Worm (Caenorhabditis elegans) whole organism, L1 larva: Measurements from ENCODE around the gene T11F9.21.

Experiments used
- C04F5.9 ChIP-seq: sonication (generic microtip); optimal IDR thresholded peaks from 2 replicates; lab custom pipeline; 2016; ENCODE audit warnings: missing genetic modification characterization, missing compliant biosample characterization
- F16B12.6 ChIP-seq: fragments of 150-350 bp; optimal IDR thresholded peaks from 2 replicates; lab custom pipeline; 2014; ENCODE audit warnings: missing biosample characterization, missing genetic modification characterization
- Y116A8C.19 ChIP-seq: sonication (generic microtip); optimal IDR thresholded peaks from 2 replicates; lab custom pipeline; 2016; ENCODE audit warnings: missing compliant biosample characterization, missing genetic modification characterization, borderline replicate concordance
- aly-2 ChIP-seq: fragments of 150-350 bp; optimal IDR thresholded peaks from 2 replicates; lab custom pipeline; 2014; ENCODE audit warnings: missing biosample characterization, missing genetic modification characterization
- blmp-1 ChIP-seq: fragments of 150-350 bp; optimal IDR thresholded peaks from 2 replicates; lab custom pipeline; 2014; ENCODE audit warnings: missing biosample characterization, missing genetic modification characterization
- ceh-88 ChIP-seq: fragments of 200-800 bp; sonication (Bioruptor generic); IDR thresholded peaks from 2 replicates; pipeline ENCODE4 v1.3.6; 2022; ENCODE audit warnings: missing genetic modification characterization, missing compliant biosample characterization
- ceh-90 ChIP-seq: sonication (generic microtip); optimal IDR thresholded peaks from 2 replicates; lab custom pipeline; 2016; ENCODE audit warnings: missing genetic modification characterization, missing compliant biosample characterization
- ces-1 ChIP-seq: fragments of 150-350 bp; optimal IDR thresholded peaks from 2 replicates; lab custom pipeline; 2014; ENCODE audit warnings: missing biosample characterization, missing genetic modification reagents, missing genetic modification characterization
- efl-1 ChIP-seq, 4 experiments: fragments of 150-350 bp; optimal IDR thresholded peaks in 3 of 4; peaks in 1 of 4; 1 replicate in 1 of 4; 2 replicates in 3 of 4; lab custom pipeline; 2014; ENCODE audit warnings: missing biosample characterization in 2 of 4, missing genetic modification characterization in 2 of 4, missing genetic modification reagents in 2 of 4
- efl-3 ChIP-seq: fragments of 200-800 bp; sonication (Bioruptor generic); optimal IDR thresholded peaks from 2 replicates; lab custom pipeline; 2018; ENCODE audit warnings: mild to moderate bottlenecking, missing genetic modification characterization, missing compliant biosample characterization
- elt-2 ChIP-seq: sonication (generic microtip); optimal IDR thresholded peaks from 2 replicates; lab custom pipeline; 2016; ENCODE audit warnings: missing genetic modification characterization, mild to moderate bottlenecking, inconsistent platforms, missing compliant biosample characterization, missing genetic modification reagents
- fkh-10 ChIP-seq: sonication (generic microtip); optimal IDR thresholded peaks from 2 replicates; lab custom pipeline; 2017; ENCODE audit warnings: missing biosample characterization, missing genetic modification reagents, missing genetic modification characterization
- fkh-8 ChIP-seq: sonication (generic microtip); optimal IDR thresholded peaks from 2 replicates; lab custom pipeline; 2016; ENCODE audit warnings: mild to moderate bottlenecking, missing genetic modification characterization, missing compliant biosample characterization
- hlh-4 ChIP-seq: sonication (generic microtip); optimal IDR thresholded peaks from 2 replicates; lab custom pipeline; 2016; ENCODE audit warnings: mild to moderate bottlenecking, missing genetic modification characterization, missing compliant biosample characterization
- irx-1 ChIP-seq: sonication (generic microtip); optimal IDR thresholded peaks from 2 replicates; lab custom pipeline; 2016; ENCODE audit warnings: missing genetic modification characterization, missing compliant biosample characterization
- isw-1 ChIP-seq: fragments of 200-800 bp; sonication (Bioruptor generic); IDR thresholded peaks from 2 replicates; pipeline ENCODE4 v1.3.6; 2022; ENCODE audit warnings: missing genetic modification characterization, missing compliant biosample characterization
- jun-1 ChIP-seq: fragments of 150-350 bp; optimal IDR thresholded peaks from 2 replicates; lab custom pipeline; 2014; ENCODE audit warnings: missing biosample characterization, missing genetic modification reagents, missing genetic modification characterization
- lin-13 ChIP-seq: fragments of 150-350 bp; optimal IDR thresholded peaks from 2 replicates; lab custom pipeline; 2014; ENCODE audit warnings: missing biosample characterization, missing genetic modification reagents, missing genetic modification characterization
- lin-14 ChIP-seq: fragments of 200-800 bp; sonication (Bioruptor generic); optimal IDR thresholded peaks from 2 replicates; lab custom pipeline; 2018; ENCODE audit warnings: mild to moderate bottlenecking, missing genetic modification characterization, moderate library complexity, missing compliant biosample characterization
- lin-15B ChIP-seq: fragments of 150-350 bp; sonication (generic microtip); optimal IDR thresholded peaks from 3 replicates; lab custom pipeline; 2014; ENCODE audit warnings: missing biosample characterization, missing genetic modification characterization
- lin-35 ChIP-seq, 2 experiments: fragments of 150-350 bp; optimal IDR thresholded peaks; 2 replicates each; lab custom pipeline; 2014; ENCODE audit warnings: missing biosample characterization in 2 of 2, missing genetic modification characterization in 2 of 2, missing genetic modification reagents in 2 of 2
- lin-39 ChIP-seq: fragments of 150-350 bp; optimal IDR thresholded peaks from 2 replicates; lab custom pipeline; 2014; ENCODE audit warnings: missing biosample characterization, missing genetic modification reagents, missing genetic modification characterization
- lir-3 ChIP-seq: sonication (generic microtip); optimal IDR thresholded peaks from 2 replicates; lab custom pipeline; 2016; ENCODE audit warnings: mild to moderate bottlenecking, missing genetic modification characterization, moderate library complexity, missing compliant biosample characterization; ENCODE audit not compliant: poor library complexity
- lsy-2 ChIP-seq, 2 experiments: fragments of 150-350 bp; optimal IDR thresholded peaks; 2 replicates each; lab custom pipeline; 2014; ENCODE audit warnings: missing biosample characterization in 2 of 2, missing genetic modification characterization in 2 of 2
- mef-2 ChIP-seq: fragments of 150-350 bp; optimal IDR thresholded peaks from 2 replicates; lab custom pipeline; 2014; ENCODE audit warnings: missing biosample characterization, missing genetic modification characterization
- nhr-11 ChIP-seq: fragments of 150-350 bp; optimal IDR thresholded peaks from 2 replicates; lab custom pipeline; 2014; ENCODE audit warnings: missing biosample characterization, missing genetic modification characterization
- nhr-19 ChIP-seq: fragments of 200-800 bp; sonication (Bioruptor generic); conservative IDR thresholded peaks from 2 replicates; pipeline ENCODE4 v1.3.6; 2022; ENCODE audit warnings: missing genetic modification characterization, missing compliant biosample characterization
- nhr-20 ChIP-seq: sonication (generic microtip); optimal IDR thresholded peaks from 2 replicates; lab custom pipeline; 2016; ENCODE audit warnings: mild to moderate bottlenecking, missing genetic modification characterization, missing compliant biosample characterization
- nhr-71 ChIP-seq: sonication (generic microtip); optimal IDR thresholded peaks from 2 replicates; lab custom pipeline; 2016; ENCODE audit warnings: mild to moderate bottlenecking, missing genetic modification characterization, moderate library complexity, missing compliant biosample characterization
- nhr-77 ChIP-seq: fragments of 150-350 bp; optimal IDR thresholded peaks from 2 replicates; lab custom pipeline; 2014; ENCODE audit warnings: missing biosample characterization, missing genetic modification characterization
- nhr-85 ChIP-seq: sonication (generic microtip); peaks from one replicate; lab custom pipeline; 2016; ENCODE audit warnings: missing genetic modification characterization, inconsistent platforms, missing compliant biosample characterization
- nhr-90 ChIP-seq: sonication (generic microtip); optimal IDR thresholded peaks from 2 replicates; lab custom pipeline; 2016; ENCODE audit warnings: mild to moderate bottlenecking, missing genetic modification characterization, missing compliant biosample characterization; ENCODE audit not compliant: poor library complexity
- pag-3 ChIP-seq: sonication (generic microtip); optimal IDR thresholded peaks from 2 replicates; lab custom pipeline; 2017; ENCODE audit warnings: missing genetic modification characterization, mild to moderate bottlenecking, missing compliant biosample characterization, antibody characterized with exemption, borderline replicate concordance; ENCODE audit not compliant: insufficient read depth
- pqm-1 ChIP-seq: sonication (generic microtip); optimal IDR thresholded peaks from 3 replicates; lab custom pipeline; 2017; ENCODE audit warnings: missing biosample characterization, missing genetic modification characterization
- rnt-1 ChIP-seq: sonication (generic microtip); optimal IDR thresholded peaks from 2 replicates; lab custom pipeline; 2016; ENCODE audit warnings: mild to moderate bottlenecking, missing genetic modification characterization, moderate library complexity, missing compliant biosample characterization
- snpc-4 ChIP-seq: fragments of 150-350 bp; optimal IDR thresholded peaks from 2 replicates; lab custom pipeline; 2014; ENCODE audit warnings: missing biosample characterization, missing genetic modification characterization
- snu-23 ChIP-seq: sonication (generic microtip); optimal IDR thresholded peaks from 2 replicates; lab custom pipeline; 2016; ENCODE audit warnings: missing genetic modification characterization, missing compliant biosample characterization
- sptf-1 ChIP-seq: fragments of 150-350 bp; optimal IDR thresholded peaks from 2 replicates; lab custom pipeline; 2014; ENCODE audit warnings: missing biosample characterization, missing genetic modification characterization
- swsn-7 ChIP-seq: sonication (generic microtip); optimal IDR thresholded peaks from 2 replicates; lab custom pipeline; 2016; ENCODE audit warnings: missing genetic modification characterization, missing compliant biosample characterization
- tbx-2 ChIP-seq: sonication (generic microtip); optimal IDR thresholded peaks from 2 replicates; lab custom pipeline; 2016; ENCODE audit warnings: missing genetic modification characterization, missing compliant biosample characterization
- unc-130 ChIP-seq: fragments of 150-350 bp; optimal IDR thresholded peaks from 2 replicates; lab custom pipeline; 2017; ENCODE audit warnings: missing biosample characterization, missing genetic modification characterization, inconsistent platforms
- unc-30 ChIP-seq: sonication (generic microtip); optimal IDR thresholded peaks from 2 replicates; lab custom pipeline; 2017; ENCODE audit warnings: missing biosample characterization, missing genetic modification characterization
- zag-1 ChIP-seq: fragments of 150-350 bp; optimal IDR thresholded peaks from 2 replicates; lab custom pipeline; 2014; ENCODE audit warnings: missing biosample characterization, missing genetic modification characterization
- ztf-4 ChIP-seq: fragments of 150-350 bp; optimal IDR thresholded peaks from 2 replicates; lab custom pipeline; 2014; ENCODE audit warnings: missing biosample characterization, missing genetic modification characterization

Gene T11F9.21

DNA sequence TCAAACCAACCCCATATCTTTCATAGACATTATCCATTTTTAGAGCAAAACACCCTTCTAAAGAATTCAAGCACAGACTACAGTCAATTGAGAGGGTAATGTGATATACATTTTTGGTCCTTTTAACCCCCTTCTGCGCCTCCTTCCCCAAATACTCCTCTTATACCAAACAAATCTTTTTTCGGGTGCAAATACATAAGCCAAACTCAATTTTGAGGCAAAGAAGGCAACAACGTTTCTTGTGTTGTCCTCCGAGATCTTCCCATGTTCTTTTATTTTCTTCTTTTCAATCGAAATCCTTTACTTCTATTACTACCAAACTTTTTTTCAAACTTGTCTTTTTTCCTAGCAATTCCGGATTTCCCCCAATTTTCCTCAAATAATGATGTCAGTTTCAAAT is 37.6 kb upstream of the T11F9.21 start:
- TF ChIP-seq sptf-1 (no peak), irx-1 (tag; lab: Kevin White, UChicago) (no peak), elt-2 (tag; lab: Kevin White, UChicago) (no peak), efl-3 (GFP tag; lab: Kevin White, UChicago) (no peak), lin-39 (no peak), lin-14 (GFP tag; lab: Kevin White, UChicago) (peak; percentile 44)

DNA sequence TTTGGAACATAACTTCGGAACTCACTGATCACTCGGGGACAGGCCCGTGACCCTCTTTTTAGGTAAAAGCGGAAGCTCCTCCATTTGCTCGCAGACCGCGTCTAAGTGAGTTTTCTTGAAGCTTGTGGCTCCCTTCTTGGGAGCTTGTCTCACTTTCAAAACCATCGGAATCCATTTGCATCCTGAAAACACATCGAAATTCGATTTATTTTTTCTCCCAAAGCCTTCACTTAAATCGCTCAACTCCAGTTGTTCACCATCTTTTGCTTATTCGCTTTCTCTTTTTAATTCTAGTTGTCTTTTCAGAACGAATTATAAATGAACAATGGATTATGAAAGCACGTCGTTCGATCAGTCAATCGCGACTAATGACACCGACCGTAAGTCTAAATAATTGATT is 33.3 kb upstream of the T11F9.21 start, which contains the start of gene T11F9.1:
Gene T11F9.1, plus strand, starts transcription at position 301 of the 400 bp plus-strand sequence.
- TF ChIP-seq lin-14 (GFP tag; lab: Kevin White, UChicago) (peak; percentile 51), swsn-7 (tag; lab: Kevin White, UChicago) (no peak)
- TF ChIP-seq, all 84 proteins: peak for 1

DNA sequence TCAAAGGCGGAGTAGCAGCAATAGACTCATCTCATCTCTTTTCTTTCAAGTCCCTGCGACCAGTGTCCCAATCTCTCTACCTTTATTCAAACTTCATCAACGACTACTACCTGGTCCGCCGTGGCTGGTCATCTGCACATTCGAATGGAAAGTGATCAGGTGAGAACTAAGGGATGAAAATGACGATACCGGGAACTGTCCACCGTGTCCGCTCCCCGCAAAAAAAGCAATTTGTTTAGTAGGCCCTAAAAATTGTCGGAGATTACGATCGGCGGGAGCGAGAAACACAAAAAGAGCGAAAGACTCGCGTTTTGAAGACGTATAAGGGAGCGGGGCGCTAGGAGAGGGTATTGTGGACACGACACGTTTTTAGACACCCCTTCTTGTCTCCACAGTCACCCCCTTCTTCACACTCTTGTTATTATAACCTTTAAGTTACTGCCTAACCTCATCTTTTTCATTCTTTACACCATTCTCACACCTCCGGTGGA is 29.5 kb upstream of the T11F9.21 start, which contains the start of gene zipt-16:
Gene zipt-16, plus strand, starts transcription at position 51 of the 491 bp plus-strand sequence.
- TF ChIP-seq nhr-71 (tag; lab: Kevin White, UChicago) (no peak), F16B12.6 (no peak), rnt-1 (no peak), C04F5.9 (tag; lab: Kevin White, UChicago) (no peak), lin-14 (GFP tag; lab: Kevin White, UChicago) (peak; percentile 19), blmp-1 (tag; lab: Kevin White, UChicago) (peak; percentile 12), lin-35 (GFP tag; optimal IDR thresholded peaks at IDR 0.05; lab: Kevin White, UChicago) (no peak), tbx-2 (tag; lab: Kevin White, UChicago) (no peak), nhr-20 (tag; lab: Kevin White, UChicago) (no peak), isw-1 (GFP tag; lab: Robert Waterston, UW) (no peak), nhr-85 (tag; lab: Kevin White, UChicago) (peak; percentile 60), lin-15B (tag; lab: Kevin White, UChicago) (no peak), ceh-88 (GFP tag; lab: Robert Waterston, UW) (no peak), mef-2 (tag; lab: Kevin White, UChicago) (no peak)
- TF ChIP-seq, all 84 proteins: peak for 3

DNA sequence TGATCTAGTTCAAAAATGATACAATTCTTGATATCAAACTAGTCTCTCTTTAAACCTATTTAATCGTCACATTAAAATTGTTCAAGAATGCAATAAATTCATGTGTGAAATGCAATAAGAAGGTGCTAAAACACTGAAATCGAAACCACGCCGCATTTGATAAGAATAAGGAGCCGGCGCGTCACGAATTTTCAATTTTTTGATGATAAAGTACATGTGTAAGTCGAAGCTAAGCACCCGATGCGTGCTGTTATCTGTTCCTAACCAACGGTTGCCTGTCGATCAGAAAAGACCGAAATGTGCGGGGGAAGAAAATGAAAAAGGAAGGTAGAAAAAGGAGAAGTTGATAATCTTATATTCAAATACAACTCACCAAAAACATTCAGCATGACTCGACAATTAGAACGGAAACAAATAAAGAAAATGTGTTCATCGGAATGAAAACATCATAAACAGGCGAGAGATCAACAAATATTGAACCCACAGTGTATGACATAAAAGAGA is 22.3 kb upstream of the T11F9.21 start, which contains the start of gene aat-6:
Gene aat-6, minus strand, starts transcription at position 454 of the 504 bp plus-strand sequence.
- TF ChIP-seq aly-2 (no peak), pag-3 (no peak), elt-2 (tag; lab: Kevin White, UChicago) (peak; percentile 93), snu-23 (GFP tag; lab: Kevin White, UChicago) (no peak), efl-1 (optimal IDR thresholded peaks at IDR 0.05; lab: Kevin White, UChicago) (no peak), efl-1 (GFP tag; optimal IDR thresholded peaks at IDR 0.05 in 1 of 2; lab: Kevin White, UChicago) (peak in 1 of 2 experiments; percentile 78), ztf-4 (tag; lab: Kevin White, UChicago) (no peak), nhr-90 (tag; lab: Kevin White, UChicago) (peak; percentile 2), nhr-77 (tag; lab: Kevin White, UChicago) (no peak), nhr-20 (tag; lab: Kevin White, UChicago) (peak; percentile 38), snpc-4 (no peak), mef-2 (tag; lab: Kevin White, UChicago) (no peak), lin-35 (GFP tag; optimal IDR thresholded peaks at IDR 0.05; lab: Kevin White, UChicago) (peak in 1 of 2 experiments; percentile 24), pqm-1 (tag; lab: Kevin White, UChicago) (peak; percentile 10), unc-130 (no peak), F16B12.6 (no peak)

DNA sequence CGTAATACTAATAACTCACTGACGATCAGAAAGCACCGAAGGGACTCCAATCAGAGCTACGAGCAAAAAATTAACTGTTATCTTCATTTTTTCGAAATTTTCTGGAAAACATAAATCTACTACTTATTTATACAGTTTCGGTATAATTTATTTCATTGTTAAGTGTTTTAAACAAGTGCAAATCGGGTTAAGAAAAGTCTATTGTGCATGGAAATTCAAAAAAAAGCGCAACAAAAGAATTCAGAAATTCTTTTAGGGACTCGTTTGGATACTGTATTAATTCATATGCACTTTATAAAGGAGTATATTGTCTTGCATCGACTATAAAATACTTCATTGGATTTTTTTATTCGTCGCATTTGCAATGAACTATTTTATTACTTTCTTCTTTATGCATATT is 20.3 kb upstream of the T11F9.21 start, which contains the start of the genes nas-20 and nas-21:
Gene nas-20, minus strand, starts transcription at position 101 of the 400 bp plus-strand sequence.
Gene nas-21, plus strand, starts transcription at position 356 of the 400 bp plus-strand sequence.
- TF ChIP-seq ces-1: no peak
- TF ChIP-seq lin-13: no peak
- no peak for TF ChIP-seq efl-3 (GFP tag; lab: Kevin White, UChicago)
- no peak for TF ChIP-seq lir-3 (tag; lab: Kevin White, UChicago)
- TF ChIP-seq fkh-8 (tag; lab: Kevin White, UChicago): no peak
- no peak for TF ChIP-seq C04F5.9 (tag; lab: Kevin White, UChicago)
- no peak for TF ChIP-seq jun-1 (tag; lab: Kevin White, UChicago)
- TF ChIP-seq ceh-90 (tag; lab: Kevin White, UChicago): no peak
- TF ChIP-seq Y116A8C.19 (tag; lab: Kevin White, UChicago): no peak
- TF ChIP-seq lsy-2 (tag; optimal IDR thresholded peaks at IDR 0.05; lab: Kevin White, UChicago): no peak
- TF ChIP-seq fkh-10: no peak
- no peak for TF ChIP-seq hlh-4 (tag; lab: Kevin White, UChicago)
- TF ChIP-seq unc-30 (tag; lab: Kevin White, UChicago): no peak
- TF ChIP-seq nhr-11: no peak
- TF ChIP-seq nhr-19 (GFP tag; lab: Robert Waterston, UW): no peak
- TF ChIP-seq zag-1: no peak
